Fruit fly (Drosophila melanogaster): ENCODE results near the gene Tektin-C.

Gene Tektin-C

dm6 chr3L:5810633-5811341, 14.4 kb upstream of the Tektin-C start, which contains the start of the genes S6k and kri (continued):
- peak; percentile 10 for TF ChIP-seq CG8290 (GFP tag; optimal IDR thresholded peaks at IDR 0.05)
- TF ChIP-seq CG8290 (tag; optimal IDR thresholded peaks at IDR 0.05) = peak in 1 of 2 experiments; percentile 67
- TF ChIP-seq MESR4 (GFP tag; optimal IDR thresholded peaks at IDR 0.05) = peak; percentile 99
- TF ChIP-seq Atf-2 (GFP tag; optimal IDR thresholded peaks at IDR 0.05) = no peak
- TF ChIP-seq chinmo (GFP tag; IDR thresholded peaks at IDR 0.05; ENCODE audit: partially characterized antibody) = peak; percentile 92; the same call in 2 of the 4 replicates
- TF ChIP-seq CG8924 (tag; optimal IDR thresholded peaks at IDR 0.05) = peak; percentile 74
- peak; percentile 12 for TF ChIP-seq CG12391 (tag; optimal IDR thresholded peaks at IDR 0.05)
- peak; percentile 69 for TF ChIP-seq nom (GFP tag; optimal IDR thresholded peaks at IDR 0.05)
- TF ChIP-seq Opbp (GFP tag; IDR thresholded peaks at IDR 0.05; ENCODE audit: partially characterized antibody) = peak; percentile 66; the same call in 2 of the 3 replicates
- TF ChIP-seq Neu2 (GFP tag; optimal IDR thresholded peaks at IDR 0.05; ENCODE audit: borderline replicate concordance) = no peak
- TF ChIP-seq CG17802 (tag; optimal IDR thresholded peaks at IDR 0.05) = no peak
- no peak for TF ChIP-seq hb (GFP tag; IDR thresholded peaks at IDR 0.05; ENCODE audit: partially characterized antibody)
- peak; percentile 29; the same call in 1 of the 3 replicates for TF ChIP-seq CG34224 (GFP tag; IDR thresholded peaks at IDR 0.05; ENCODE audit: partially characterized antibody)
- TF ChIP-seq CG15269 (tag; optimal IDR thresholded peaks at IDR 0.05) = peak; percentile 17
- TF ChIP-seq schlank (tag; optimal IDR thresholded peaks at IDR 0.05) = no peak
- TF ChIP-seq scrt (GFP tag; optimal IDR thresholded peaks at IDR 0.05) = peak; percentile 55
- peak; percentile 49; the same call in 1 of the 3 replicates for TF ChIP-seq CG6791 (GFP tag; IDR thresholded peaks at IDR 0.05; ENCODE audit: partially characterized antibody)
- TF ChIP-seq CG17912 (GFP tag; optimal IDR thresholded peaks at IDR 0.05) = peak; percentile 46
- peak; percentile 57 for TF ChIP-seq Ets97D (GFP tag; optimal IDR thresholded peaks at IDR 0.05)
- peak; percentile 33 for TF ChIP-seq sd (tag; optimal IDR thresholded peaks at IDR 0.05)
- TF ChIP-seq CG13894 (tag; optimal IDR thresholded peaks at IDR 0.05) = peak; percentile 42
- peak; percentile 82 for TF ChIP-seq Deaf1 (tag; optimal IDR thresholded peaks at IDR 0.05)
- peak; percentile 4 for TF ChIP-seq CG7556 (GFP tag; optimal IDR thresholded peaks at IDR 0.05)
- no peak for TF ChIP-seq ap (GFP tag; IDR thresholded peaks at IDR 0.05)
- TF ChIP-seq CG12744 (GFP tag; optimal IDR thresholded peaks at IDR 0.05) = no peak
- peak; percentile 9 for TF ChIP-seq CG4282 (GFP tag; optimal IDR thresholded peaks at IDR 0.05)
- peak; percentile 24; the same call in 1 of the 2 replicates for TF ChIP-seq E2f2 (GFP tag; IDR thresholded peaks at IDR 0.05)
- TF ChIP-seq CG4730 (GFP tag; IDR thresholded peaks at IDR 0.05) = no peak
- no peak for TF ChIP-seq gsb-n (tag; optimal IDR thresholded peaks at IDR 0.05)
- TF ChIP-seq Awh (GFP tag; IDR thresholded peaks at IDR 0.05) = no peak
- TF ChIP-seq CG17568 (GFP tag; optimal IDR thresholded peaks at IDR 0.05) = no peak
- TF ChIP-seq CG13624 (GFP tag; optimal IDR thresholded peaks at IDR 0.05) = peak; percentile 32
- no peak for TF ChIP-seq CG7372 (GFP tag; IDR thresholded peaks at IDR 0.05)
- no peak for TF ChIP-seq gce (GFP tag; IDR thresholded peaks at IDR 0.05)
- peak in 1 of 2 experiments; percentile 2 for TF ChIP-seq Hr78 (GFP tag; optimal IDR thresholded peaks at IDR 0.05)
- peak; percentile 38; the same call in 1 of the 3 replicates for TF ChIP-seq CG34422 (GFP tag; IDR thresholded peaks at IDR 0.05)
- peak; percentile 77 for TF ChIP-seq sug (tag; optimal IDR thresholded peaks at IDR 0.05)
- no peak for TF ChIP-seq ranshi (GFP tag; IDR thresholded peaks at IDR 0.05)
- TF ChIP-seq onecut (GFP tag; IDR thresholded peaks at IDR 0.05) = peak; percentile 16; the same call in 1 of the 2 replicates
- TF ChIP-seq crol (GFP tag; IDR thresholded peaks at IDR 0.05) = no peak
- TF ChIP-seq CG30431 (GFP tag; optimal IDR thresholded peaks at IDR 0.05) = no peak
- peak; percentile 9 for TF ChIP-seq CG2712 (tag; optimal IDR thresholded peaks at IDR 0.05)
- no peak for TF ChIP-seq pros (GFP tag; optimal IDR thresholded peaks at IDR 0.05)
- no peak for TF ChIP-seq rib (GFP tag; IDR thresholded peaks at IDR 0.05)
- peak; percentile 35 for TF ChIP-seq mirr (GFP tag; optimal IDR thresholded peaks at IDR 0.05)
- TF ChIP-seq pum (GFP tag; optimal IDR thresholded peaks at IDR 0.05) = no peak
- TF ChIP-seq CG2678 (tag; optimal IDR thresholded peaks at IDR 0.05) = no peak
- peak; percentile 13; the same call in 1 of the 3 replicates for TF ChIP-seq sr (GFP tag; IDR thresholded peaks at IDR 0.05)

All from whole organism, embryonic.